Worm (Caenorhabditis elegans) whole organism, L2 larva: ENCODE measurements around the gene C03E10.1.

ENCODE experiments used
- dmd-4 ChIP-seq: sonication (generic microtip); optimal IDR thresholded peaks from 2 replicates; lab custom pipeline; 2017; ENCODE audit warnings: missing biosample characterization, missing genetic modification characterization
- unc-55 ChIP-seq: fragments of 150-350 bp; sonication (generic microtip); optimal IDR thresholded peaks from 3 replicates; lab custom pipeline; 2014; ENCODE audit warnings: missing biosample characterization, missing genetic modification reagents, missing genetic modification characterization
- ztf-4 ChIP-seq: fragments of 150-350 bp; optimal IDR thresholded peaks from 2 replicates; lab custom pipeline; 2014; ENCODE audit warnings: missing biosample characterization, missing genetic modification characterization

ce11 chrV:11304879-11305278, 13.9 kb downstream of the C03E10.1 start, which contains the start of gene srh-45:
- no peak for TF ChIP-seq dmd-4 (tag; lab: Kevin White, UChicago)
- no peak for TF ChIP-seq unc-55
- TF ChIP-seq ztf-4 = no peak
